Worm (Caenorhabditis elegans): Measurements from ENCODE around the gene evl-18.

evl-18 gene

ce11 chrIII:3734990-3735389 is at the start of gene evl-18:
TSS of gene evl-18 (minus strand) at chrIII:3735039.
- TF ChIP-seq tbx-8 (GFP tag; optimal IDR thresholded peaks at IDR 0.05) (peak; percentile 2), pha-4 (tag; optimal IDR thresholded peaks at IDR 0.05) (peak; percentile 25), zip-8 (tag; optimal IDR thresholded peaks at IDR 0.05) (peak; percentile 65), nhr-2 (tag; optimal IDR thresholded peaks at IDR 0.05) (peak; percentile 22), ztf-11 (tag; optimal IDR thresholded peaks at IDR 0.05) (no peak), M03D4.4 (tag; optimal IDR thresholded peaks at IDR 0.05) (no peak)

DNA sequence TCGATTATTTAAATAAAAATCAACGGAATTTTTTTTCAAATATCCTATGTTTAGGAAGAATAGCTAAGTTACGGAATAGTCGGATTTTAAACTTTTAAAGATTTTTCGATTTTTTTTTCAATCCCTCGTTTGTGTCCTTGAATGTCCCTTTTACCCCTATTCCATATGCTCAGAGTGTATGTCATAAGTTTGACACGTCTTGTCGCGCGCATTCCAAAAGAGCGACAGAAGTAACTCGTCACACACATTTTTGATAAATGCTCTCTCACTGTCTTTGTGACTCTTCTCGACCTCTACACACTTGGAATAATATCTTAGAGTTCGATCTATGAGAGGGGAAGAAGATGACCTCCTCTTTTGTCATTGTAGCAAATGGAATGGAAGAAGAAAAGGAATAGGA is 49.1 kb upstream of the evl-18 start:
- peak; percentile 5 for TF ChIP-seq unc-62 (GFP tag; optimal IDR thresholded peaks at IDR 0.05)
- no peak for TF ChIP-seq lin-32 (GFP tag; optimal IDR thresholded peaks at IDR 0.05)
- no peak for TF ChIP-seq unc-39 (tag; optimal IDR thresholded peaks at IDR 0.05)
- TF ChIP-seq M03D4.4 (tag; optimal IDR thresholded peaks at IDR 0.05): no peak
- TF ChIP-seq mep-1 (tag; optimal IDR thresholded peaks at IDR 0.05): no peak

ce11 chrIII:3782853-3783252 is 48.0 kb upstream of the evl-18 start:
- TF ChIP-seq hlh-1 (tag; optimal IDR thresholded peaks at IDR 0.05) (peak; percentile 62), unc-62 (GFP tag; optimal IDR thresholded peaks at IDR 0.05) (peak; percentile 87), unc-120 (tag; optimal IDR thresholded peaks at IDR 0.05; ENCODE audit: poor library complexity, severe bottlenecking) (peak; percentile 80), zip-8 (tag; optimal IDR thresholded peaks at IDR 0.05) (no peak)

ce11 chrIII:3781827-3782226 is 47.0 kb upstream of the evl-18 start:
- TF ChIP-seq blmp-1 (tag; optimal IDR thresholded peaks at IDR 0.05): no peak
- TF ChIP-seq M03D4.4 (tag; optimal IDR thresholded peaks at IDR 0.05): no peak
- no peak for TF ChIP-seq lsy-2 (tag; optimal IDR thresholded peaks at IDR 0.05)
- TF ChIP-seq hlh-1 (tag; optimal IDR thresholded peaks at IDR 0.05): peak; percentile 68
- peak; percentile 52 for TF ChIP-seq unc-62 (GFP tag; optimal IDR thresholded peaks at IDR 0.05)
- no peak for TF ChIP-seq ceh-39 (tag; optimal IDR thresholded peaks at IDR 0.05)
- TF ChIP-seq nhr-28 (tag; optimal IDR thresholded peaks at IDR 0.05): no peak
- no peak for TF ChIP-seq elt-1 (tag; optimal IDR thresholded peaks at IDR 0.05; ENCODE audit: borderline replicate concordance, insufficient read depth)
- no peak for TF ChIP-seq unc-39 (tag; optimal IDR thresholded peaks at IDR 0.05)
- no peak for TF ChIP-seq sem-2 (GFP tag; optimal IDR thresholded peaks at IDR 0.05)
- TF ChIP-seq ces-1 (GFP tag; optimal IDR thresholded peaks at IDR 0.05): no peak
- TF ChIP-seq flh-1 (GFP tag; optimal IDR thresholded peaks at IDR 0.05): no peak
- TF ChIP-seq bed-3 (GFP tag; optimal IDR thresholded peaks at IDR 0.05): no peak
- TF ChIP-seq ztf-11 (tag; optimal IDR thresholded peaks at IDR 0.05): no peak
- TF ChIP-seq ceh-83 (GFP tag; optimal IDR thresholded peaks at IDR 0.05): no peak
- peak; percentile 40 for TF ChIP-seq mab-5 (tag; optimal IDR thresholded peaks at IDR 0.05)
- TF ChIP-seq sptf-1 (tag; optimal IDR thresholded peaks at IDR 0.05): no peak
- TF ChIP-seq mep-1 (tag; optimal IDR thresholded peaks at IDR 0.05): no peak
- TF ChIP-seq ham-2 (GFP tag; optimal IDR thresholded peaks at IDR 0.05): no peak
- no peak for TF ChIP-seq nhr-237 (tag; optimal IDR thresholded peaks at IDR 0.05)
- TF ChIP-seq nhr-12 (tag; optimal IDR thresholded peaks at IDR 0.05): no peak
- no peak for TF ChIP-seq drap-1 (GFP tag; optimal IDR thresholded peaks at IDR 0.05)
- TF ChIP-seq elt-3 (tag; optimal IDR thresholded peaks at IDR 0.05): no peak

DNA sequence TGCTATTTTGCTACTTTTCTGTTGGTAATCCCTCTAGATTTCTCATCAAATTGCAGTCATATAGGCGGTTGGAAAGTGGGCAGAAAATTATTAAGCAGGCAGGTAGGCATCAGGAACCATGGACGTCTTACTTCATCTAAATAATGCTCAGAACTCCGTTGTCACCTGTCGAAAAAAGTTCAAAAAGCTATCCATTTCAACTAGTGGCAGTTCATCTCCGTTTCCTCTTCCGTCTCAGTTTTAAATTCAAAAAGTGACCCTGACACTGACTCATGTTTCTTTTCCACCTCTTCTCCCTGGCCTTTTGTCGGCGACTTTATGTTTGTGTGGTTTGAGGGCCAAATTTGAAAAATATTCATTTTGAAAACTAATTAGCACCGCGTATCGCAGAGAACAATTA is 39.7 kb upstream of the evl-18 start:
- TF ChIP-seq sem-2 (GFP tag; optimal IDR thresholded peaks at IDR 0.05) (no peak), blmp-1 (tag; optimal IDR thresholded peaks at IDR 0.05) (no peak), zip-8 (tag; optimal IDR thresholded peaks at IDR 0.05) (no peak), flh-1 (GFP tag; optimal IDR thresholded peaks at IDR 0.05) (no peak), lin-32 (GFP tag; optimal IDR thresholded peaks at IDR 0.05) (no peak), bed-3 (GFP tag; optimal IDR thresholded peaks at IDR 0.05) (no peak), cnd-1 (tag; optimal IDR thresholded peaks at IDR 0.05) (no peak), lin-13 (tag; optimal IDR thresholded peaks at IDR 0.05) (no peak), nhr-237 (tag; optimal IDR thresholded peaks at IDR 0.05) (no peak), pha-4 (tag; optimal IDR thresholded peaks at IDR 0.05) (no peak), tbx-8 (GFP tag; optimal IDR thresholded peaks at IDR 0.05) (no peak), mab-5 (tag; optimal IDR thresholded peaks at IDR 0.05) (no peak), nhr-12 (tag; optimal IDR thresholded peaks at IDR 0.05) (no peak), ceh-83 (GFP tag; optimal IDR thresholded peaks at IDR 0.05) (no peak)

ce11 chrIII:3773173-3773572 is 38.3 kb upstream of the evl-18 start, which contains the start of gene lec-4:
TSS of gene lec-4 (minus strand) at chrIII:3773326.
- TF ChIP-seq ces-1 (GFP tag; optimal IDR thresholded peaks at IDR 0.05): no peak
- TF ChIP-seq ceh-39 (tag; optimal IDR thresholded peaks at IDR 0.05): no peak
- TF ChIP-seq mls-2 (tag; optimal IDR thresholded peaks at IDR 0.05): no peak
- TF ChIP-seq mep-1 (tag; optimal IDR thresholded peaks at IDR 0.05): no peak
- no peak for TF ChIP-seq sem-2 (GFP tag; optimal IDR thresholded peaks at IDR 0.05)
- no peak for TF ChIP-seq elt-3 (tag; optimal IDR thresholded peaks at IDR 0.05)
